Worm (Caenorhabditis elegans) whole organism, mixed stage, embryonic: ENCODE data around the gene ZK632.4.

Source experiments
- M03D4.4 ChIP-seq: sonication (generic microtip); optimal IDR thresholded peaks from 2 replicates; lab custom pipeline; 2017; ENCODE audit warnings: mild to moderate bottlenecking, missing genetic modification characterization, missing compliant biosample characterization
- bed-3 ChIP-seq: fragments of 200-800 bp; sonication (Bioruptor generic); optimal IDR thresholded peaks from 3 replicates; lab custom pipeline; 2018; ENCODE audit warnings: mild to moderate bottlenecking, missing genetic modification characterization, moderate library complexity, missing compliant biosample characterization
- blmp-1 ChIP-seq: fragments of 150-350 bp; optimal IDR thresholded peaks from 2 replicates; lab custom pipeline; 2014; ENCODE audit warnings: missing biosample characterization, missing genetic modification characterization
- ceh-39 ChIP-seq: fragments of 150-350 bp; optimal IDR thresholded peaks from 2 replicates; lab custom pipeline; 2014; ENCODE audit warnings: missing biosample characterization, missing genetic modification characterization
- ceh-43 ChIP-seq: fragments of 200-800 bp; sonication (Bioruptor generic); optimal IDR thresholded peaks from 2 replicates; lab custom pipeline; 2018; ENCODE audit warnings: mild to moderate bottlenecking, missing genetic modification characterization, moderate library complexity, missing compliant biosample characterization
- ceh-83 ChIP-seq: fragments of 200-800 bp; sonication (Bioruptor generic); optimal IDR thresholded peaks from 2 replicates; lab custom pipeline; 2018; ENCODE audit warnings: mild to moderate bottlenecking, missing genetic modification characterization, missing compliant biosample characterization
- ces-1 ChIP-seq: fragments of 150-350 bp; optimal IDR thresholded peaks from 2 replicates; lab custom pipeline; 2014; ENCODE audit warnings: missing biosample characterization, missing genetic modification reagents, missing genetic modification characterization
- drap-1 ChIP-seq: fragments of 200-800 bp; sonication (Bioruptor generic); optimal IDR thresholded peaks from 3 replicates; lab custom pipeline; 2018; ENCODE audit warnings: mild to moderate bottlenecking, missing genetic modification characterization, missing compliant biosample characterization
- elt-3 ChIP-seq: fragments of 150-350 bp; optimal IDR thresholded peaks from 2 replicates; lab custom pipeline; 2014; ENCODE audit warnings: missing biosample characterization, missing genetic modification characterization
- flh-1 ChIP-seq: fragments of 200-800 bp; sonication (Bioruptor generic); optimal IDR thresholded peaks from 2 replicates; lab custom pipeline; 2018; ENCODE audit warnings: mild to moderate bottlenecking, missing genetic modification characterization, moderate library complexity, missing compliant biosample characterization
- ham-2 ChIP-seq: fragments of 200-800 bp; sonication (Bioruptor generic); optimal IDR thresholded peaks from 2 replicates; lab custom pipeline; 2018; ENCODE audit warnings: mild to moderate bottlenecking, missing genetic modification characterization, missing compliant biosample characterization
- hlh-1 ChIP-seq: fragments of 150-350 bp; optimal IDR thresholded peaks from 2 replicates; lab custom pipeline; 2014; ENCODE audit warnings: missing biosample characterization, missing genetic modification reagents, missing genetic modification characterization
- lin-13 ChIP-seq: fragments of 150-350 bp; optimal IDR thresholded peaks from 2 replicates; lab custom pipeline; 2014; ENCODE audit warnings: missing biosample characterization, missing genetic modification characterization
- lin-32 ChIP-seq: fragments of 200-800 bp; sonication (Bioruptor generic); optimal IDR thresholded peaks from 2 replicates; lab custom pipeline; 2018; ENCODE audit warnings: mild to moderate bottlenecking, missing genetic modification characterization, missing compliant biosample characterization
- lsy-2 ChIP-seq: fragments of 150-350 bp; optimal IDR thresholded peaks from 2 replicates; lab custom pipeline; 2014; ENCODE audit warnings: missing biosample characterization, missing genetic modification characterization
- mls-2 ChIP-seq: sonication (generic microtip); optimal IDR thresholded peaks from 2 replicates; lab custom pipeline; 2016; ENCODE audit warnings: mild to moderate bottlenecking, missing genetic modification characterization, moderate library complexity, missing compliant biosample characterization
- nhr-12 ChIP-seq: fragments of 150-350 bp; optimal IDR thresholded peaks from 2 replicates; lab custom pipeline; 2014; ENCODE audit warnings: missing biosample characterization, missing genetic modification characterization
- nhr-2 ChIP-seq: fragments of 150-350 bp; optimal IDR thresholded peaks from 2 replicates; lab custom pipeline; 2014; ENCODE audit warnings: missing biosample characterization, missing genetic modification characterization
- nhr-237 ChIP-seq: fragments of 150-350 bp; optimal IDR thresholded peaks from 2 replicates; lab custom pipeline; 2014; ENCODE audit warnings: missing biosample characterization, missing genetic modification characterization
- pha-4 ChIP-seq: fragments of 150-350 bp; optimal IDR thresholded peaks from 2 replicates; lab custom pipeline; 2018; ENCODE audit warnings: missing biosample characterization, missing genetic modification reagents, missing genetic modification characterization
- snpc-4 ChIP-seq: fragments of 150-350 bp; optimal IDR thresholded peaks from 2 replicates; lab custom pipeline; 2014; ENCODE audit warnings: missing biosample characterization, missing genetic modification characterization
- sptf-1 ChIP-seq: sonication (generic microtip); optimal IDR thresholded peaks from 2 replicates; lab custom pipeline; 2017; ENCODE audit warnings: mild to moderate bottlenecking, missing genetic modification characterization, moderate library complexity, missing compliant biosample characterization
- unc-120 ChIP-seq: sonication (generic microtip); optimal IDR thresholded peaks from 2 replicates; lab custom pipeline; 2017; ENCODE audit warnings: missing genetic modification characterization, missing compliant biosample characterization; ENCODE audit not compliant: poor library complexity, severe bottlenecking
- unc-62 ChIP-seq: fragments of 150-350 bp; optimal IDR thresholded peaks from 2 replicates; lab custom pipeline; 2014; ENCODE audit warnings: missing biosample characterization, missing genetic modification reagents, missing genetic modification characterization
- zip-8 ChIP-seq: fragments of 150-350 bp; optimal IDR thresholded peaks from 2 replicates; lab custom pipeline; 2014; ENCODE audit warnings: missing biosample characterization, missing genetic modification characterization
- ztf-11 ChIP-seq: fragments of 150-350 bp; optimal IDR thresholded peaks from 2 replicates; lab custom pipeline; 2014; ENCODE audit warnings: missing biosample characterization, missing genetic modification characterization

ZK632.4 gene

DNA sequence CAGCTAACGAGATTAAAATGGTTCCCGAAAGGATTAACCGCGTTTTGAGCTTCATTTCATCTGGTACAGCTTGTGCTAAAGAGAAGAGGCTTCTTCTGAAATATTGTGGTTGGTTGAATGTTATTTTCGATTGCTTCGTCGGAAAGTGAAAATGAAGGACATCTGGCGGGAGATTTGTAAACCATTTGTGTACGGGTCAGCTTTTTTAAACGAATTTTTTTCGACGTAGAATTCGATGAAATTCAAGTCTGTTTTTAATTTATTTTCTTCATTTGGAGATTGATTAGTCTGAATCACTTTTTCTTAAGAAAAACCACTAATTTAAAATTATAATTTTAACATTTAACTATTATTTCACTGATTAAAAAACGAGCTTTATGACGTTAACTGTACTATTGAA, 27.0 kb downstream of the ZK632.4 start, which contains the start of gene sqv-3:
Gene sqv-3 (minus strand): TSS at position 101 of the 400 bp plus-strand sequence.
- TF ChIP-seq ces-1 (GFP tag; lab: Kevin White, UChicago), result no peak
- no peak for TF ChIP-seq ceh-39
- no peak for TF ChIP-seq drap-1 (GFP tag; lab: Kevin White, UChicago)
- TF ChIP-seq ceh-83 (GFP tag; lab: Kevin White, UChicago), result no peak
- TF ChIP-seq elt-3 (tag; lab: Kevin White, UChicago), result no peak
- no peak for TF ChIP-seq mls-2
- no peak for TF ChIP-seq hlh-1
- TF ChIP-seq zip-8, result no peak
- TF ChIP-seq, all 35 proteins: peak for 0

DNA sequence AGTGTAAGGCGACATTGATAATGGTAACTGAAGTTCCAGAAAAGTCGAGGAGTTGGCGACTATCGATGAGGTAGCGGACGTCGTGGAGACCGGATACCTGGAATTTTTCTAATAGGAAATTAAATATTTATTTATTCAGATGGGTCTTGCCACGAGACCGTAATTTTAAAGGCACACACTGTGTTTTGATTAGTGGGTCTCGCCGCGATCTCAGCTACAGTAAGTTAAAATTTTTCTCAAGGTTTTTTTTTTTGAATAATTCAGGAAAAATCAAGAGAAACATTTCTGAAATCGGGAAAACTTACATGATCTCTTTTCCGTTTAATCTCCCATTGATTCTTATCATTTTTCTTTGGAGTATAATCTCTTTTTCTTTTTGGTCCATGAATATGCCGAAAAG, 28.2 kb downstream of the ZK632.4 start:
- no peak for TF ChIP-seq ceh-43 (GFP tag; lab: Kevin White, UChicago)

DNA sequence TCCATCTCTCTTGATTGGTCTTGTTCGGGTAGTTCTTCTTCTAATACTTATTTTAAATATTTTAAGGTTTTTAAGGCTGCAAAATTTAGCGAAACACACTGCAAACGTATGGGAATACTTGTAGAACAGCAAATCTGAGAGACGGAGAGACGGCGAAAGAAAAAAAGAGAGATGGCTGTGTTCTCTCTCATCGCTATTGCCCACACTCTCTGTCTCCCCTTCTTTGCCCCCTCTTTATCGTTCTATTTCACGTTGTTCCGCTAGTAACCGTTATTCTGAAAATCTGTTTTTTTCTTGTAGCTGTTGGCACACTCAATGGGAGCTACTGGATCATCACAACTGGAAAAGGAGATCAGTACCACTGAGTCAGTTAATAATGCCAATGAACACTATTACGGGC, 30.9 kb downstream of the ZK632.4 start, which contains the start of gene usp-46:
Gene usp-46 (plus strand): TSS at position 301 of the 400 bp plus-strand sequence.
- TF ChIP-seq unc-120 (peak; percentile 20), ceh-39 (peak; percentile 16), blmp-1 (no peak)

DNA sequence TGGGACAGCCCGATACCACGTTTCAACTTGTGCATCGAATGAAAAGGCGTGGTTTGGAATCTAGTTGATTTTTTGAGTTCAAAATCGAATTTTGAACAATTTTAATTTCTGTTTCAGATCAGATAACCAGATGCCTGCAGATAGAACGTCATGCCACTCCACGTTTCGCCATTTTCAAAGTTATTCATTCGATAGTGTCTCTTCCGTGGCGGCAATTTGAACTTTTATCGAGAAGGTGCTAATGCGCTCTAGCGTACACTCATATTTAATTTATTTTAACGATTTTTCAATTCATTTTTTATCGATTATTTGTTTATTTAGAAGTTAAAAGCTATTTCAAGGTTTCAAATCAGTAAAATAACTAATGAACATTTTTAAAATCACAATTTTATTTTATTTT, 31.3 kb downstream of the ZK632.4 start:
- no peak for TF ChIP-seq hlh-1
- no peak for TF ChIP-seq nhr-237 (tag; lab: Kevin White, UChicago)
- no peak for TF ChIP-seq sptf-1 (tag; lab: Kevin White, UChicago)
- TF ChIP-seq unc-62 (GFP tag; lab: Kevin White, UChicago), result no peak
- TF ChIP-seq nhr-2 (tag; lab: Kevin White, UChicago), result no peak
- no peak for TF ChIP-seq flh-1 (GFP tag; lab: Kevin White, UChicago)
- TF ChIP-seq M03D4.4 (tag; lab: Kevin White, UChicago), result no peak
- no peak for TF ChIP-seq ham-2 (GFP tag; lab: Kevin White, UChicago)
- no peak for TF ChIP-seq unc-120

DNA sequence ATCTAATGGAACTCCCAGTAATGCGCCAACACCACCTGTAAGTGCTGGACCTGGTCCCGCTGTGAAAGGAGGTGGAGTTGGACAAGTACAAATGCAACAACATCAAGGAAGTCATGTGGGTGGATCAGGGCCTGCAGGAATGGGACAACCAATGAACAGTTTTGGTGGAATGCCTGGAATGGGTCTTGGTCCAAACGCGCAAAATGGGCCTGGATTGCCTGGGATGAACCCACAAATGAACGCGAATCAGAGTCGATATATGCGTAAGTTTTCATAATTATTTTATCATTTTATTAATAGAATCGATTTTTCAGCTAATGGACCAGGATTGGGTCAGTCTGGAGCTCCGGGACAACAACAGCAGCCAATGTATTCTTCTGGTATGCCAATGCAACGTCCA, 34.9 kb downstream of the ZK632.4 start:
- TF ChIP-seq pha-4 (tag; lab: Kevin White, UChicago) (no peak), ham-2 (GFP tag; lab: Kevin White, UChicago) (no peak), lin-13 (tag; lab: Kevin White, UChicago) (no peak), ces-1 (GFP tag; lab: Kevin White, UChicago) (no peak), flh-1 (GFP tag; lab: Kevin White, UChicago) (no peak), ceh-43 (GFP tag; lab: Kevin White, UChicago) (no peak), ztf-11 (tag; lab: Kevin White, UChicago) (no peak)

DNA sequence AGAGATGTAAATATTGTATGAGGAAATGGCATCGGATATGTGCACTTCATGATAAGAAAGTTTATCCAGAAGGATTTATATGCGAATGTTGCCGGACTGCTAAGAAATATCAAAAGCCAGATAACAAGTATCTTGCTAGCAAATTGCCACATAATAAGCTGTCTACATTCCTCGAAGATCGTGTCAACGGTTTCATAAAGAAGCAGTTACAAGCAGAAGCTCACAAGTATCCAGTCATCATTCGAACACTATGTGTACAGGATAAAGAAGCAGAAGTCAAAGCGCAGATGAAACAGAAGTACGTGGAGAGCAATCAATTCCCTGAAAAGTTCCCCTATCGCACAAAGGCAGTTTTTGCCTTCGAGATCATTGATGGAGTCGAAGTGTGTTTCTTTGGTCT, 36.7 kb downstream of the ZK632.4 start:
- TF ChIP-seq bed-3 (GFP tag; lab: Kevin White, UChicago), result no peak
- no peak for TF ChIP-seq nhr-12 (tag; lab: Kevin White, UChicago)
- no peak for TF ChIP-seq ceh-83 (GFP tag; lab: Kevin White, UChicago)
- TF ChIP-seq, all 35 proteins: peak for 0

DNA sequence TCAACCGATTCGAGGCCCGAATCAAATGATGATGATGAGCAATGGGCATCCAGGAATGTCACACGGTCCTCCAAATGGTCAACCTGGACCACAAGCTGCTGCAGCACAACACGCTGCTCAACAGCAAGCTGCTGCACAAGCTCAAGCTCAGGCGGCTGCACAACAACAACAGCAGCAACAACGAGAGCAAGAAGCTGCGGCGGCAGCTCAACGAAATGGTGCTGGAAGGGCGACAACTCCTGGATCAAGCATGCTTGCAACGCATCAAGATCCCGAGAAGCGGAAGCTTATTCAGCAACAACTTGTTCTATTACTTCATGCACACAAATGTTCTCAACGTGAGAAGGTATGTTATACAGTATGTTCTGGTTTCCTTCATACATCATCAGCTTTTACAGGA, 39.2 kb downstream of the ZK632.4 start:
- no peak for TF ChIP-seq lsy-2 (tag; lab: Kevin White, UChicago)
- TF ChIP-seq lin-32, result peak; percentile 24
- TF ChIP-seq, all 35 proteins: peak for 1

DNA sequence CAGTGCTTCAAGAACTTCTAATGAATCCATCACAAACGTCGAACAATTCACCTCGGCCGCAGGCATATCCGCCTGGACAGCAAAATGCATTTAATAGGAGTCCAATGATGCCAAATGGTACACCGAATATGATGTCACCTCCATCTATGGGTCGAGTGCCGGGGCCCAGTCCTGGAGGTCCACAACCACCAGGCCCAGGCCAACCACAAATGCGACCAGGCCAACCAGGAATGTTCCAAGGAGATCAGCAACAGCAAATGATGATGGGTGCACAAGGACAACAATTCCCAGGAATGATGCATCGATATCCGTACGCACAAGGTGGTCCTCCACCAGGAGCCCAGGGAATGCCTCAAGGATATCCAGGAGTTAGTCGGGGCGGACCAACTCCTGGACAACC, 40.2 kb downstream of the ZK632.4 start:
- TF ChIP-seq M03D4.4 (tag; lab: Kevin White, UChicago) (no peak), ham-2 (GFP tag; lab: Kevin White, UChicago) (no peak), hlh-1 (no peak), nhr-2 (tag; lab: Kevin White, UChicago) (no peak), snpc-4 (no peak)
